In the genomic region with DNA sequence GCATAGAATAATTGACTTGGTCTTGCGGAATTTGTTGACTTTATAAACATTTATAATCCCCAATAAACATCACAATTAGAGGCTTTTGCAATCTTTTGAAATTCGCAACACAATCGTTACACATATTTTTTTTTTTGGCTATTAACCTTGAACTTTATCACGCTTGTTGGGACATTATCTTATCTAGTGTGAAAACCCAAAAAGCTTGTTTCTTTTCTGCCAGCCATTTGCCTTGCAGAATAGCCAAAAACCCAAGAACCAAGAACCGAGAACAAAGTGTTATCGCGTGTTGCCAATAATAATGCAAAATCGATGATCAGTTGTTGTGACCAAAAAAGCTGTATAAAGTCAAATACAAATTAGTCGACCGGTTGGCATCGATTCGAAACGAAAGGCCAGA, we compare ENCODE assay signal across 3 fruit fly cellular contexts.
TF ChIP-seq lines count a peak whose summit lies in the region.

No protein-coding gene starts in this region.

- TF ChIP-seq CTCF in whole organism, embryonic (GFP tag; optimal IDR thresholded peaks at IDR 0.05; lab: Kevin White, UChicago), result no peak

TF ChIP-seq in whole organism, embryonic, 481 proteins besides CTCF, POLR2A, EP300 and RAD21:
- TF ChIP-seq grau (tag; optimal IDR thresholded peaks at IDR 0.05; lab: Kevin White, UChicago) (no peak), lab (GFP tag; optimal IDR thresholded peaks at IDR 0.05; lab: Kevin White, UChicago) (peak; percentile 2), exex (tag; optimal IDR thresholded peaks at IDR 0.05; lab: Kevin White, UChicago) (peak; percentile 43)
TF ChIP-seq in whole organism, embryonic: peak in this region for 2.

TF ChIP-seq in whole organism, prepupa, 60 proteins besides CTCF, POLR2A, EP300 and RAD21:
- peak; percentile 91 for TF ChIP-seq vri (GFP tag; optimal IDR thresholded peaks at IDR 0.05; lab: Kevin White, UChicago)
- TF ChIP-seq CG11902 (GFP tag; optimal IDR thresholded peaks at IDR 0.05; lab: Kevin White, UChicago), result no peak

TF ChIP-seq in whole organism, wandering third instar larva, 38 proteins besides CTCF, POLR2A, EP300 and RAD21:
- TF ChIP-seq h (GFP tag; optimal IDR thresholded peaks at IDR 0.05; lab: Kevin White, UChicago) (peak; percentile 6), psq (GFP tag; optimal IDR thresholded peaks at IDR 0.05; lab: Kevin White, UChicago) (no peak), sv (GFP tag; optimal IDR thresholded peaks at IDR 0.05; lab: Kevin White, UChicago) (no peak), Abd-B (GFP tag; optimal IDR thresholded peaks at IDR 0.05; lab: Kevin White, UChicago) (no peak), Vsx2 (GFP tag; optimal IDR thresholded peaks at IDR 0.05; lab: Kevin White, UChicago; ENCODE audit: partially characterized antibody) (no peak), CG9705 (GFP tag; optimal IDR thresholded peaks at IDR 0.05; lab: Kevin White, UChicago) (no peak), foxo (GFP tag; optimal IDR thresholded peaks at IDR 0.05; lab: Kevin White, UChicago) (no peak), dmrt93B (GFP tag; optimal IDR thresholded peaks at IDR 0.05; lab: Kevin White, UChicago) (no peak), lola (GFP tag; optimal IDR thresholded peaks at IDR 0.05; lab: Kevin White, UChicago) (no peak), Dif (GFP tag; optimal IDR thresholded peaks at IDR 0.05; lab: Kevin White, UChicago; ENCODE audit: partially characterized antibody) (no peak), pan (optimal IDR thresholded peaks at IDR 0.05; lab: Kevin White, UChicago) (no peak), Dfd (GFP tag; optimal IDR thresholded peaks at IDR 0.05; lab: Kevin White, UChicago) (no peak), CrebA (GFP tag; optimal IDR thresholded peaks at IDR 0.05; lab: Kevin White, UChicago; ENCODE audit: borderline replicate concordance) (peak; percentile 80), tai (GFP tag; optimal IDR thresholded peaks at IDR 0.05; lab: Kevin White, UChicago) (no peak), Jra (GFP tag; optimal IDR thresholded peaks at IDR 0.05; lab: Kevin White, UChicago) (no peak), br (GFP tag; optimal IDR thresholded peaks at IDR 0.05; lab: Kevin White, UChicago) (no peak), Rel (GFP tag; optimal IDR thresholded peaks at IDR 0.05; lab: Kevin White, UChicago) (peak; percentile 26), Rel (tag; optimal IDR thresholded peaks at IDR 0.05; lab: Kevin White, UChicago) (peak; percentile 93), Hr83 (GFP tag; optimal IDR thresholded peaks at IDR 0.05; lab: Kevin White, UChicago; ENCODE audit: poor library complexity, severe bottlenecking) (no peak), OdsH (GFP tag; optimal IDR thresholded peaks at IDR 0.05; lab: Kevin White, UChicago) (no peak), dl (GFP tag; optimal IDR thresholded peaks at IDR 0.05; lab: Kevin White, UChicago; ENCODE audit: insufficient read depth in 1 of 2, partially characterized antibody in 2 of 2) (peak; percentile 54 to 77), sage (GFP tag; optimal IDR thresholded peaks at IDR 0.05; lab: Kevin White, UChicago) (no peak), HLH106 (tag; optimal IDR thresholded peaks at IDR 0.05; lab: Kevin White, UChicago) (no peak), Mio (GFP tag; optimal IDR thresholded peaks at IDR 0.05; lab: Kevin White, UChicago) (no peak), N (GFP tag; optimal IDR thresholded peaks at IDR 0.05; lab: Kevin White, UChicago) (no peak), rgr (GFP tag; optimal IDR thresholded peaks at IDR 0.05; lab: Kevin White, UChicago) (no peak), fru (GFP tag; optimal IDR thresholded peaks at IDR 0.05; lab: Kevin White, UChicago) (no peak), Myc (optimal IDR thresholded peaks at IDR 0.05; lab: Kevin White, UChicago) (no peak), GATAd (GFP tag; optimal IDR thresholded peaks at IDR 0.05; lab: Kevin White, UChicago) (no peak), Hr78 (GFP tag; optimal IDR thresholded peaks at IDR 0.05; lab: Kevin White, UChicago) (no peak), Sp1 (GFP tag; optimal IDR thresholded peaks at IDR 0.05; lab: Kevin White, UChicago) (peak; percentile 3), woc (GFP tag; optimal IDR thresholded peaks at IDR 0.05; lab: Kevin White, UChicago) (no peak), ey (GFP tag; optimal IDR thresholded peaks at IDR 0.05; lab: Kevin White, UChicago) (no peak), dsf (GFP tag; optimal IDR thresholded peaks at IDR 0.05; lab: Kevin White, UChicago; ENCODE audit: borderline replicate concordance) (no peak), jim (GFP tag; optimal IDR thresholded peaks at IDR 0.05; lab: Kevin White, UChicago) (no peak), usp (GFP tag; optimal IDR thresholded peaks at IDR 0.05; lab: Kevin White, UChicago) (no peak), Hnf4 (GFP tag; optimal IDR thresholded peaks at IDR 0.05; lab: Kevin White, UChicago) (no peak), CG32264 (GFP tag; optimal IDR thresholded peaks at IDR 0.05; lab: Kevin White, UChicago) (no peak), brk (GFP tag; optimal IDR thresholded peaks at IDR 0.05; lab: Kevin White, UChicago) (no peak)
